Fruit fly (Drosophila melanogaster) whole organism, embryonic: ENCODE results near the gene CG16995.

Source experiments
- ATbp ChIP-seq: fragments of 200-800 bp; sonication (Bioruptor generic); optimal IDR thresholded peaks from 2 replicates; lab custom pipeline; 2017; ENCODE audit warnings: missing biosample characterization, mild to moderate bottlenecking, missing genetic modification characterization, missing genetic modification reagents
- C15 ChIP-seq: fragments of 200-800 bp; sonication (Bioruptor generic); IDR thresholded peaks from 3 replicates; pipeline ENCODE4 v1.3.6; 2022; ENCODE audit warnings: missing biosample characterization, missing genetic modification characterization
- CG14014 ChIP-seq: fragments of 200-800 bp; sonication (Bioruptor generic); IDR thresholded peaks from 2 replicates; pipeline ENCODE4 v1.3.6; 2022; ENCODE audit warnings: missing biosample characterization, missing genetic modification characterization
- CG15011 ChIP-seq: fragments of 200-800 bp; sonication (Bioruptor generic); optimal IDR thresholded peaks from 3 replicates; lab custom pipeline; 2018; ENCODE audit warnings: missing biosample characterization, mild to moderate bottlenecking, missing genetic modification characterization
- CG1647 ChIP-seq: fragments of 200-800 bp; sonication (Bioruptor generic); optimal IDR thresholded peaks from 3 replicates; lab custom pipeline; 2016; ENCODE audit warnings: missing biosample characterization, missing genetic modification characterization
- CG17829 ChIP-seq: fragments of 200-800 bp; optimal IDR thresholded peaks from 2 replicates; lab custom pipeline; 2019; ENCODE audit warnings: missing biosample characterization, mild to moderate bottlenecking, missing genetic modification characterization, moderate library complexity
- CG18599 ChIP-seq: fragments of 200-800 bp; sonication (Bioruptor generic); optimal IDR thresholded peaks from 3 replicates; lab custom pipeline; 2017; ENCODE audit warnings: missing biosample characterization, missing genetic modification characterization, mild to moderate bottlenecking, moderate library complexity, missing genetic modification reagents
- CG31224 ChIP-seq: fragments of 200-800 bp; sonication (Bioruptor generic); IDR thresholded peaks from 2 replicates; pipeline ENCODE4 v1.3.6; 2022; ENCODE audit warnings: missing biosample characterization, missing genetic modification characterization
- CG3163 ChIP-seq: fragments of 200-800 bp; sonication (Bioruptor generic); optimal IDR thresholded peaks from 3 replicates; lab custom pipeline; 2016; ENCODE audit warnings: missing biosample characterization, missing genetic modification characterization
- CG3726 ChIP-seq: fragments of 200-800 bp; sonication (Bioruptor generic); IDR thresholded peaks from 3 replicates; pipeline ENCODE4, ENCODE4 v1.3.6; 2022; ENCODE audit warnings: missing biosample characterization, missing genetic modification characterization
- CG4820 ChIP-seq: fragments of 200-800 bp; sonication (Bioruptor generic); optimal IDR thresholded peaks from 3 replicates; lab custom pipeline; 2016; ENCODE audit warnings: missing biosample characterization, missing genetic modification characterization
- CG5953 ChIP-seq: fragments of 200-800 bp; sonication (Bioruptor generic); IDR thresholded peaks from 2 replicates; pipeline ENCODE4 v1.3.6; 2022; ENCODE audit warnings: missing biosample characterization, missing genetic modification characterization
- CG8089 ChIP-seq: fragments of 200-800 bp; sonication (Bioruptor generic); optimal IDR thresholded peaks from 3 replicates; lab custom pipeline; 2016; ENCODE audit warnings: missing biosample characterization, missing genetic modification characterization
- Deaf1 ChIP-seq: fragments of 200-800 bp; optimal IDR thresholded peaks from 3 replicates; lab custom pipeline; 2019; ENCODE audit warnings: missing biosample characterization, mild to moderate bottlenecking, missing genetic modification characterization, moderate library complexity
- Dip2 ChIP-seq: fragments of 200-800 bp; sonication (Bioruptor generic); IDR thresholded peaks from 2 replicates; pipeline ENCODE4 v1.3.6; 2022; ENCODE audit warnings: missing biosample characterization, missing genetic modification characterization
- Dll ChIP-seq: fragments of 200-800 bp; sonication (Bioruptor generic); IDR thresholded peaks from 4 replicates; pipeline ENCODE4 v1.3.6; 2022; ENCODE audit warnings: missing biosample characterization, missing genetic modification characterization; ENCODE audit not compliant: partially characterized antibody
- HLH3B ChIP-seq: fragments of 200-800 bp; sonication (Bioruptor generic); IDR thresholded peaks from 2 replicates; pipeline ENCODE4 v1.3.6; 2022; ENCODE audit warnings: missing biosample characterization, missing genetic modification characterization
- Hey ChIP-seq: fragments of 200-800 bp; sonication (Bioruptor generic); optimal IDR thresholded peaks from 3 replicates; lab custom pipeline; 2018; ENCODE audit warnings: missing biosample characterization, mild to moderate bottlenecking, missing genetic modification characterization
- Kr ChIP-seq: fragments of 200-800 bp; sonication (Bioruptor generic); optimal IDR thresholded peaks from 2 replicates; lab custom pipeline; 2017; ENCODE audit warnings: missing biosample characterization, mild to moderate bottlenecking, missing genetic modification characterization
- Opbp ChIP-seq: fragments of 200-800 bp; sonication (Bioruptor generic); IDR thresholded peaks from 3 replicates; pipeline ENCODE4 v1.3.6; 2022; ENCODE audit warnings: missing biosample characterization, missing genetic modification characterization; ENCODE audit not compliant: partially characterized antibody
- Poxn ChIP-seq: fragments of 200-800 bp; sonication (Bioruptor generic); IDR thresholded peaks from 2 replicates; pipeline ENCODE4 v1.3.6; 2022; ENCODE audit warnings: missing biosample characterization, missing genetic modification characterization
- Ptx1 ChIP-seq: fragments of 200-800 bp; sonication (Bioruptor generic); IDR thresholded peaks from 2 replicates; pipeline ENCODE4 v1.3.6; 2022; ENCODE audit warnings: missing biosample characterization, missing genetic modification characterization
- Spps ChIP-seq: fragments of 200-800 bp; sonication (Bioruptor generic); optimal IDR thresholded peaks from 2 replicates; lab custom pipeline; 2018; ENCODE audit warnings: missing biosample characterization, mild to moderate bottlenecking, missing genetic modification characterization
- Sry-δ ChIP-seq: fragments of 200-800 bp; sonication (Bioruptor generic); optimal IDR thresholded peaks from 2 replicates; lab custom pipeline; 2016; ENCODE audit warnings: missing biosample characterization, missing genetic modification characterization
- Trl ChIP-seq, 3 experiments: fragments of >200 bp in 2 of 3; fragments of 200-800 bp in 1 of 3; sonication (Bioruptor generic) in 1 of 3; optimal IDR thresholded peaks; 2 replicates in 1 of 3; 3 replicates in 2 of 3; lab custom pipeline; 2016 to 2017; ENCODE audit warnings: missing biosample characterization in 1 of 3, missing genetic modification characterization in 1 of 3
- Xbp1 ChIP-seq: fragments of 200-800 bp; sonication (Bioruptor generic); optimal IDR thresholded peaks from 3 replicates; lab custom pipeline; 2016; ENCODE audit warnings: missing biosample characterization, mild to moderate bottlenecking, missing genetic modification characterization
- corto ChIP-seq: fragments of 200-800 bp; sonication (Bioruptor generic); optimal IDR thresholded peaks from 2 replicates; lab custom pipeline; 2016; ENCODE audit warnings: missing biosample characterization, mild to moderate bottlenecking, missing genetic modification characterization, moderate library complexity
- cwo ChIP-seq: fragments of 200-800 bp; sonication (Bioruptor generic); optimal IDR thresholded peaks from 3 replicates; lab custom pipeline; 2017; ENCODE audit warnings: missing biosample characterization, missing genetic modification characterization, mild to moderate bottlenecking, moderate library complexity, missing genetic modification reagents
- dati ChIP-seq: fragments of 200-800 bp; sonication (Bioruptor generic); IDR thresholded peaks from 2 replicates; pipeline ENCODE4 v1.3.6; 2022; ENCODE audit warnings: missing biosample characterization, missing genetic modification characterization
- en ChIP-seq: fragments of 200-800 bp; sonication (Bioruptor generic); optimal IDR thresholded peaks from 2 replicates; lab custom pipeline; 2016; ENCODE audit warnings: missing biosample characterization, missing genetic modification characterization
- ewg ChIP-seq: fragments of 200-800 bp; sonication (Bioruptor generic); optimal IDR thresholded peaks from 3 replicates; lab custom pipeline; 2017; ENCODE audit warnings: mild to moderate bottlenecking, missing biosample characterization, missing genetic modification reagents, missing genetic modification characterization
- fd3F ChIP-seq: fragments of 200-800 bp; sonication (Bioruptor generic); optimal IDR thresholded peaks from 2 replicates; lab custom pipeline; 2018; ENCODE audit warnings: missing biosample characterization, mild to moderate bottlenecking, missing genetic modification characterization, moderate library complexity
- fu2 ChIP-seq: fragments of 200-800 bp; sonication (Bioruptor generic); optimal IDR thresholded peaks from 2 replicates; lab custom pipeline; 2016; ENCODE audit warnings: missing biosample characterization, missing genetic modification characterization
- knrl ChIP-seq: fragments of 200-800 bp; sonication (Bioruptor generic); IDR thresholded peaks from 3 replicates; pipeline ENCODE4 v1.3.6; 2022; ENCODE audit warnings: missing biosample characterization, missing genetic modification characterization; ENCODE audit not compliant: partially characterized antibody
- pb ChIP-seq: fragments of 200-800 bp; sonication (Bioruptor generic); optimal IDR thresholded peaks from 3 replicates; lab custom pipeline; 2016; ENCODE audit warnings: missing biosample characterization, missing genetic modification characterization
- pnt ChIP-seq: fragments of 200-800 bp; sonication (Bioruptor generic); optimal IDR thresholded peaks from 3 replicates; lab custom pipeline; 2016; ENCODE audit warnings: missing biosample characterization, missing genetic modification characterization
- run ChIP-seq: fragments of 200-800 bp; sonication (Bioruptor generic); optimal IDR thresholded peaks from 3 replicates; lab custom pipeline; 2018; ENCODE audit warnings: missing biosample characterization, mild to moderate bottlenecking, missing genetic modification characterization
- sug ChIP-seq: fragments of 200-800 bp; optimal IDR thresholded peaks from 2 replicates; lab custom pipeline; 2019; ENCODE audit warnings: missing biosample characterization, mild to moderate bottlenecking, missing genetic modification characterization, moderate library complexity
- zen ChIP-seq: fragments of 200-800 bp; sonication (Bioruptor generic); optimal IDR thresholded peaks from 3 replicates; lab custom pipeline; 2018; ENCODE audit warnings: missing biosample characterization, mild to moderate bottlenecking, missing genetic modification characterization, moderate library complexity
- zen2 ChIP-seq: fragments of 200-800 bp; sonication (Bioruptor generic); IDR thresholded peaks from 3 replicates; pipeline ENCODE4 v1.3.6; 2022; ENCODE audit warnings: missing biosample characterization, missing genetic modification characterization; ENCODE audit not compliant: partially characterized antibody

The CG16995 gene

dm6 chr2L:2289316-2289715 is 18.4 kb upstream of the CG16995 start, which contains the start of gene CG17237:
Gene CG17237, minus strand, starts transcription at chr2L:2289416.
- TF ChIP-seq zen2 (GFP tag; lab: Robert Waterston, UW) (no peak), CG5953 (GFP tag; lab: Robert Waterston, UW) (no peak)

dm6 chr2L:2290638-2291037 is 17.1 kb upstream of the CG16995 start, which contains the start of gene robl22E:
Gene robl22E, minus strand, starts transcription at chr2L:2290738.
- TF ChIP-seq CG3726 (no peak), CG17829 (tag; lab: Kevin White, UChicago) (no peak), C15 (no peak), dati (no peak), pnt (GFP tag; lab: Kevin White, UChicago) (no peak), Sry-δ (no peak), knrl (GFP tag; lab: Robert Waterston, UW) (no peak), CG31224 (GFP tag; lab: Robert Waterston, UW) (no peak)

- no peak for TF ChIP-seq CG8089 (GFP tag; lab: Kevin White, UChicago)
- TF ChIP-seq ewg (GFP tag; lab: Kevin White, UChicago) = no peak
- no peak for TF ChIP-seq ATbp (GFP tag; lab: Kevin White, UChicago)
- no peak for TF ChIP-seq fd3F
- TF ChIP-seq Spps = no peak
- TF ChIP-seq Xbp1 = no peak
- TF ChIP-seq CG18599 (GFP tag; lab: Kevin White, UChicago) = no peak
- no peak for TF ChIP-seq CG1647 (GFP tag; lab: Kevin White, UChicago)
- TF ChIP-seq corto (GFP tag; lab: Kevin White, UChicago) = no peak
- no peak for TF ChIP-seq CG4820
- no peak for TF ChIP-seq Dll (GFP tag; lab: Robert Waterston, UW)
- TF ChIP-seq Opbp (GFP tag; lab: Robert Waterston, UW) = no peak
- TF ChIP-seq CG15011 = no peak
- TF ChIP-seq run (tag; lab: Kevin White, UChicago) = no peak
- TF ChIP-seq HLH3B (GFP tag; lab: Robert Waterston, UW) = no peak
Measured at dm6 chr2L:2299803-2300202, 7.9 kb upstream of the CG16995 start, which contains the start of gene CG31949. Gene CG31949, plus strand, starts transcription at chr2L:2300103.

- TF ChIP-seq Trl (optimal IDR thresholded peaks at IDR 0.05; lab: Kevin White, UChicago) (peak; percentile 11 to 29), Trl (GFP tag; optimal IDR thresholded peaks at IDR 0.05; lab: Kevin White, UChicago) (no peak), Kr (GFP tag; lab: Kevin White, UChicago) (no peak), Poxn (GFP tag; lab: Robert Waterston, UW) (no peak), CG3163 (GFP tag; lab: Kevin White, UChicago) (peak; percentile 29), zen (tag; lab: Kevin White, UChicago) (no peak), pb (no peak), fu2 (no peak), Deaf1 (tag; lab: Kevin White, UChicago) (peak; percentile 90), en (GFP tag; lab: Kevin White, UChicago) (no peak), cwo (GFP tag; lab: Kevin White, UChicago) (no peak), Dip2 (GFP tag; lab: Robert Waterston, UW) (no peak), Opbp (GFP tag; lab: Robert Waterston, UW) (no peak), sug (tag; lab: Kevin White, UChicago) (no peak), CG14014 (GFP tag; lab: Robert Waterston, UW) (0 out of 2 replicates have a peak, but pooled peaks have one; percentile 15), Ptx1 (GFP tag; lab: Robert Waterston, UW) (no peak), Hey (tag; lab: Kevin White, UChicago) (no peak)
Measured at dm6 chr2L:2311449-2311848, 3.7 kb downstream of the CG16995 start, which contains the start of gene eys. Gene eys, plus strand, starts transcription at chr2L:2311680.
